Fruit fly (Drosophila melanogaster): ENCODE results near the gene CG13615.

DNA sequence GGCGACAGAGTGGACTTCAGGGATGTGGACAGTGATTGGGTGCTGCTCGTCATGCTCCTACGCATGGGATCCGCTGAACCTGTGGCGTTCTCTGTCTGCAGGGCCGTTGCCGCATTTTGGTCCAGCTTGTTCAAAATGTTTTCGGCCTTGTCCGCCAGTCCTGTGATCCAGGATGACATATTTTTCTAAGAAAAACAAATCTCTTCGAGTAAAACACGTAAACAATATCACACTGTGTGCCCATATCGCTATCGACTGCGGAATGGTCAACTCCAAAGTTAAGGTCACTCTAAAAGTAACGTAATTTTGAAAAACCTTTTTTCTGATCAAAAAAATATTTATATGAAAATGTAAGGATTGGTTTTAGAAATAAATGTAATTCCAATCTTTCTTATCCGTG, 32.6 kb upstream of the CG13615 start, which contains the start of gene Golgin84:
- no peak for TF ChIP-seq ttk (optimal IDR thresholded peaks at IDR 0.05)
- no peak for TF ChIP-seq Sin3A (optimal IDR thresholded peaks at IDR 0.05)
- TF ChIP-seq insv (optimal IDR thresholded peaks at IDR 0.05) = no peak
- no peak for TF ChIP-seq h (optimal IDR thresholded peaks at IDR 0.05)

Measured in Kc167 (cell line).